Worm (Caenorhabditis elegans) whole organism, young adult: ENCODE data around the gene gst-39.

Experiments
- B0035.1 ChIP-seq: sonication (generic microtip); optimal IDR thresholded peaks from 2 replicates; lab custom pipeline; 2016; ENCODE audit warnings: missing genetic modification characterization, mild to moderate bottlenecking, missing compliant biosample characterization, missing genotype, missing genetic modification reagents
- B0261.1 ChIP-seq: sonication (generic microtip); optimal IDR thresholded peaks from 2 replicates; lab custom pipeline; 2016; ENCODE audit warnings: mild to moderate bottlenecking, missing genetic modification characterization, moderate library complexity, missing compliant biosample characterization
- C06A6.2 ChIP-seq: fragments of 200-800 bp; sonication (Bioruptor generic); conservative IDR thresholded peaks from 2 replicates; pipeline ENCODE4 v1.3.6; 2022; ENCODE audit warnings: missing genetic modification characterization, missing compliant biosample characterization
- C17E4.6 ChIP-seq: fragments of 200-800 bp; sonication (Bioruptor generic); IDR thresholded peaks from 2 replicates; pipeline ENCODE4 v1.3.6; 2022; ENCODE audit warnings: missing genetic modification reagents, missing genetic modification characterization, missing compliant biosample characterization
- F10E7.11 ChIP-seq: sonication (generic microtip); optimal IDR thresholded peaks from 2 replicates; lab custom pipeline; 2017; ENCODE audit warnings: mild to moderate bottlenecking, missing genetic modification characterization, moderate library complexity, missing compliant biosample characterization
- F23B12.7 ChIP-seq: sonication (generic microtip); optimal IDR thresholded peaks from 2 replicates; lab custom pipeline; 2017; ENCODE audit warnings: missing genetic modification characterization, mild to moderate bottlenecking, missing compliant biosample characterization, antibody characterized with exemption, moderate library complexity; ENCODE audit not compliant: insufficient read depth
- F33H1.4 ChIP-seq: fragments of 200-800 bp; sonication (Bioruptor generic); IDR thresholded peaks from 2 replicates; pipeline ENCODE4 v1.3.6; 2022; ENCODE audit warnings: missing genetic modification reagents, missing genetic modification characterization, missing compliant biosample characterization
- F39B2.1 ChIP-seq: fragments of 200-800 bp; sonication (Bioruptor generic); IDR thresholded peaks from 2 replicates; pipeline ENCODE4 v1.3.6; 2022; ENCODE audit warnings: missing genetic modification reagents, missing genetic modification characterization, missing compliant biosample characterization
- F52B5.7 ChIP-seq: sonication (generic microtip); optimal IDR thresholded peaks from 2 replicates; lab custom pipeline; 2016; ENCODE audit warnings: mild to moderate bottlenecking, missing genetic modification characterization, missing compliant biosample characterization
- K11D2.4 ChIP-seq: fragments of 200-800 bp; sonication (Bioruptor generic); IDR thresholded peaks from 2 replicates; pipeline ENCODE4 v1.3.6; 2022; ENCODE audit warnings: missing genetic modification reagents, missing genetic modification characterization, missing compliant biosample characterization
- K12H6.12 ChIP-seq: fragments of 200-800 bp; sonication (Bioruptor generic); optimal IDR thresholded peaks from 2 replicates; lab custom pipeline; 2018; ENCODE audit warnings: mild to moderate bottlenecking, missing genetic modification characterization, missing compliant biosample characterization
- T26A5.8 ChIP-seq: sonication (generic microtip); optimal IDR thresholded peaks from 2 replicates; lab custom pipeline; 2016; ENCODE audit warnings: missing genetic modification characterization, missing compliant biosample characterization
- Y56A3A.18 ChIP-seq: fragments of 200-800 bp; sonication (Bioruptor generic); IDR thresholded peaks from 2 replicates; pipeline ENCODE4 v1.3.6; 2022; ENCODE audit warnings: missing genetic modification reagents, missing genetic modification characterization, missing compliant biosample characterization
- Y79H2A.3 ChIP-seq: fragments of 200-800 bp; sonication (Bioruptor generic); conservative IDR thresholded peaks from 2 replicates; pipeline ENCODE4 v1.3.6; 2022; ENCODE audit warnings: missing genetic modification reagents, missing genetic modification characterization, missing compliant biosample characterization
- akir-1 ChIP-seq: fragments of 200-800 bp; sonication (Bioruptor generic); optimal IDR thresholded peaks from 2 replicates; lab custom pipeline; 2018; ENCODE audit warnings: mild to moderate bottlenecking, missing genetic modification characterization, moderate library complexity, missing compliant biosample characterization
- ama-1 ChIP-seq, 3 experiments: fragments of 150-350 bp in 1 of 3; sonication (generic microtip) in 2 of 3; optimal IDR thresholded peaks; 2 replicates each; lab custom pipeline; 2014 to 2018; ENCODE audit warnings: missing biosample characterization in 2 of 3, missing genetic modification characterization in 2 of 3, missing genetic modification reagents in 2 of 3
- aptf-2 ChIP-seq: fragments of 200-800 bp; sonication (Bioruptor generic); conservative IDR thresholded peaks from 2 replicates; pipeline ENCODE4 v1.3.6; 2022; ENCODE audit warnings: missing genetic modification reagents, missing genetic modification characterization, missing compliant biosample characterization
- atf-7 ChIP-seq: sonication (generic microtip); optimal IDR thresholded peaks from 2 replicates; lab custom pipeline; 2017; ENCODE audit warnings: mild to moderate bottlenecking, missing genetic modification characterization, missing compliant biosample characterization
- attf-5 ChIP-seq: fragments of 200-800 bp; sonication (Bioruptor generic); optimal IDR thresholded peaks from 2 replicates; lab custom pipeline; 2018; ENCODE audit warnings: mild to moderate bottlenecking, missing genetic modification characterization, missing compliant biosample characterization
- attf-6 ChIP-seq: fragments of 200-800 bp; sonication (Bioruptor generic); IDR thresholded peaks from 2 replicates; pipeline ENCODE4 v1.3.6; 2022; ENCODE audit warnings: missing genetic modification reagents, missing genetic modification characterization, missing compliant biosample characterization
- ccch-3 ChIP-seq: fragments of 200-800 bp; sonication (Bioruptor generic); optimal IDR thresholded peaks from 2 replicates; lab custom pipeline; 2018; ENCODE audit warnings: mild to moderate bottlenecking, missing genetic modification characterization, missing compliant biosample characterization
- cebp-1 ChIP-seq, 2 experiments: fragments of 200-800 bp in 1 of 2; sonication (Bioruptor generic) in 1 of 2; sonication (generic microtip) in 1 of 2; IDR thresholded peaks in 1 of 2; optimal IDR thresholded peaks in 1 of 2; 2 replicates each; pipeline versions ENCODE4 v1.3.6 to Lab custom; 2017 to 2022; ENCODE audit warnings: missing compliant biosample characterization in 2 of 2, missing genetic modification characterization in 2 of 2, mild to moderate bottlenecking in 1 of 2, missing genetic modification reagents in 1 of 2, moderate library complexity in 1 of 2
- ceh-100 ChIP-seq: fragments of 200-800 bp; sonication (Bioruptor generic); IDR thresholded peaks from 2 replicates; pipeline ENCODE4 v1.3.6; 2022; ENCODE audit warnings: missing genetic modification reagents, missing genetic modification characterization, missing compliant biosample characterization
- ceh-40 ChIP-seq: fragments of 200-800 bp; sonication (Bioruptor generic); IDR thresholded peaks from 2 replicates; pipeline ENCODE4 v1.3.6; 2022; ENCODE audit warnings: missing genetic modification characterization, missing compliant biosample characterization
- chd-7 ChIP-seq: sonication (generic microtip); optimal IDR thresholded peaks from 2 replicates; lab custom pipeline; 2016; ENCODE audit warnings: mild to moderate bottlenecking, missing genetic modification characterization, moderate library complexity, missing compliant biosample characterization
- die-1 ChIP-seq: sonication (generic microtip); optimal IDR thresholded peaks from 2 replicates; lab custom pipeline; 2016; ENCODE audit warnings: missing genotype, mild to moderate bottlenecking, missing genetic modification characterization, missing compliant biosample characterization
- dox-1 ChIP-seq: fragments of 200-800 bp; sonication (Bioruptor generic); IDR thresholded peaks from 2 replicates; pipeline ENCODE4 v1.3.6; 2022; ENCODE audit warnings: missing genetic modification reagents, missing genetic modification characterization, missing compliant biosample characterization
- dpl-1 ChIP-seq: fragments of 150-350 bp; optimal IDR thresholded peaks from 2 replicates; lab custom pipeline; 2014; ENCODE audit warnings: missing biosample characterization, missing genetic modification reagents, missing genetic modification characterization
- efl-1 ChIP-seq: fragments of 150-350 bp; optimal IDR thresholded peaks from 2 replicates; lab custom pipeline; 2014; ENCODE audit warnings: missing biosample characterization, missing genetic modification reagents, missing genetic modification characterization
- egrh-3 ChIP-seq: fragments of 200-800 bp; sonication (Bioruptor generic); IDR thresholded peaks from 2 replicates; pipeline ENCODE4 v1.3.6; 2022; ENCODE audit warnings: missing genetic modification reagents, missing genetic modification characterization, missing compliant biosample characterization
- ets-4 ChIP-seq: fragments of 200-800 bp; sonication (Bioruptor generic); optimal IDR thresholded peaks from 2 replicates; lab custom pipeline; 2018; ENCODE audit warnings: mild to moderate bottlenecking, missing genetic modification characterization, missing compliant biosample characterization
- him-1 ChIP-seq: sonication (generic microtip); optimal IDR thresholded peaks from 2 replicates; lab custom pipeline; 2016; ENCODE audit warnings: missing genotype, missing genetic modification reagents, missing genetic modification characterization, missing compliant biosample characterization
- lin-35 ChIP-seq, 3 experiments: fragments of 150-350 bp in 2 of 3; sonication (generic microtip) in 1 of 3; optimal IDR thresholded peaks; 2 replicates each; lab custom pipeline; 2014 to 2018; ENCODE audit warnings: missing biosample characterization in 3 of 3, missing genetic modification characterization in 3 of 3, missing genetic modification reagents in 3 of 3
- lin-40 ChIP-seq: sonication (generic microtip); optimal IDR thresholded peaks from 2 replicates; lab custom pipeline; 2016; ENCODE audit warnings: missing genetic modification characterization, mild to moderate bottlenecking, missing compliant biosample characterization, missing genotype, missing genetic modification reagents
- madf-6 ChIP-seq: fragments of 200-800 bp; sonication (Bioruptor generic); IDR thresholded peaks from 2 replicates; pipeline ENCODE4 v1.3.6; 2022; ENCODE audit warnings: missing genetic modification reagents, missing genetic modification characterization, missing compliant biosample characterization
- mel-28 ChIP-seq: sonication (generic microtip); optimal IDR thresholded peaks from 2 replicates; lab custom pipeline; 2016; ENCODE audit warnings: borderline replicate concordance, mild to moderate bottlenecking, missing genetic modification characterization, missing compliant biosample characterization
- nhr-179 ChIP-seq: sonication (generic microtip); optimal IDR thresholded peaks from 2 replicates; lab custom pipeline; 2016; ENCODE audit warnings: mild to moderate bottlenecking, missing genetic modification characterization, missing compliant biosample characterization
- nhr-27 ChIP-seq: fragments of 200-800 bp; sonication (Bioruptor generic); optimal IDR thresholded peaks from 2 replicates; lab custom pipeline; 2018; ENCODE audit warnings: mild to moderate bottlenecking, missing genetic modification characterization, moderate library complexity, missing compliant biosample characterization
- pbrm-1 ChIP-seq: fragments of 200-800 bp; sonication (Bioruptor generic); IDR thresholded peaks from 2 replicates; pipeline ENCODE4 v1.3.6; 2022; ENCODE audit warnings: missing genetic modification reagents, missing genetic modification characterization, missing compliant biosample characterization
- repo-1 ChIP-seq: sonication (generic microtip); optimal IDR thresholded peaks from 2 replicates; lab custom pipeline; 2017; ENCODE audit warnings: mild to moderate bottlenecking, missing genetic modification characterization, missing compliant biosample characterization
- rpc-1 ChIP-seq, 2 experiments: fragments of 150-350 bp in 1 of 2; sonication (generic microtip) in 1 of 2; optimal IDR thresholded peaks; 2 replicates each; lab custom pipeline; 2014 to 2018; ENCODE audit warnings: missing biosample characterization in 1 of 2, missing genetic modification characterization in 1 of 2, missing genetic modification reagents in 1 of 2, missing genotype in 1 of 2
- snpc-1.3 ChIP-seq: sonication (generic microtip); optimal IDR thresholded peaks from 2 replicates; lab custom pipeline; 2017; ENCODE audit warnings: missing genetic modification characterization, mild to moderate bottlenecking, missing compliant biosample characterization, antibody characterized with exemption, moderate library complexity, missing genotype, missing genetic modification reagents; ENCODE audit not compliant: insufficient read depth
- sptf-2 ChIP-seq: fragments of 200-800 bp; sonication (Bioruptor generic); optimal IDR thresholded peaks from 2 replicates; lab custom pipeline; 2018; ENCODE audit warnings: mild to moderate bottlenecking, missing genetic modification characterization, missing compliant biosample characterization
- tlf-1 ChIP-seq: fragments of 200-800 bp; sonication (Bioruptor generic); optimal IDR thresholded peaks from 2 replicates; lab custom pipeline; 2018; ENCODE audit warnings: mild to moderate bottlenecking, missing genetic modification characterization, missing compliant biosample characterization
- unc-130 ChIP-seq: sonication (generic microtip); optimal IDR thresholded peaks from 2 replicates; lab custom pipeline; 2016; ENCODE audit warnings: missing genetic modification reagents, missing genetic modification characterization, missing compliant biosample characterization
- xnd-1 ChIP-seq: sonication (generic microtip); optimal IDR thresholded peaks from 2 replicates; lab custom pipeline; 2016; ENCODE audit warnings: missing genotype, missing genetic modification reagents, missing genetic modification characterization, missing compliant biosample characterization
- ztf-18 ChIP-seq: sonication (generic microtip); optimal IDR thresholded peaks from 2 replicates; lab custom pipeline; 2016; ENCODE audit warnings: missing genotype, mild to moderate bottlenecking, missing genetic modification characterization, missing compliant biosample characterization
- ztf-3 ChIP-seq: fragments of 200-800 bp; sonication (Bioruptor generic); optimal IDR thresholded peaks from 2 replicates; lab custom pipeline; 2018; ENCODE audit warnings: mild to moderate bottlenecking, missing genetic modification characterization, missing compliant biosample characterization

gst-39 gene

DNA sequence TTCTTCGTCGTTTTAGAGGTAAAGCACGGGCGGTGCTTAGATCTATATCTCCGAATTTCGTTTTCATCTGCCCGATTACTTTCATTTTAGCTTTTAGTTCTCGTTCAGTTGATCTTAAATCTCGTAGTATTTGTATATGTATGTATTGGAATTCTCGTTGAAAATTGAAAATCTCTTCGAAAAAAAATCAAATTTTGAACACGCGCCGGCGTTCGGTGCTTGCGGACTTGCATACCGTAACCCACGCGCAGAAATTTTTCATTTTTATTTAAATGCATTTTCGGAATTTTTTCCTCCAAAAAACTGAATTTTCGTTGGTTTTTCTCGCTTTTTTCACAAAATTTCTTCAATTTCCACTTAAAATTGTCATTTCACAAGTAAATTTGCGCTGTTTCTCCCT is 36.4 kb upstream of the gst-39 start:
- no peak for TF ChIP-seq attf-5 (GFP tag; lab: Kevin White, UChicago)
- TF ChIP-seq xnd-1 = no peak
- TF ChIP-seq C06A6.2 = no peak
- TF ChIP-seq atf-7 (tag; lab: Kevin White, UChicago) = no peak
- no peak for TF ChIP-seq rpc-1 (optimal IDR thresholded peaks at IDR 0.05; lab: Kevin White, UChicago)
- TF ChIP-seq rpc-1 (tag; optimal IDR thresholded peaks at IDR 0.05; lab: Kevin White, UChicago) = no peak
- TF ChIP-seq B0261.1 (tag; lab: Kevin White, UChicago) = no peak
- TF ChIP-seq akir-1 (GFP tag; lab: Kevin White, UChicago) = no peak
- no peak for TF ChIP-seq mel-28 (tag; lab: Kevin White, UChicago)
- TF ChIP-seq lin-40 (tag; lab: Kevin White, UChicago) = no peak
- no peak for TF ChIP-seq sptf-2
- no peak for TF ChIP-seq F39B2.1
- TF ChIP-seq aptf-2 (GFP tag; lab: Robert Waterston, UW) = no peak
- TF ChIP-seq snpc-1.3 (tag; lab: Kevin White, UChicago) = no peak
- no peak for TF ChIP-seq Y79H2A.3 (GFP tag; lab: Robert Waterston, UW)
- TF ChIP-seq him-1 (tag; lab: Kevin White, UChicago) = no peak
- no peak for TF ChIP-seq unc-130
- TF ChIP-seq efl-1 = peak; percentile 65
- TF ChIP-seq ama-1 (optimal IDR thresholded peaks at IDR 0.05; lab: Kevin White, UChicago) = no peak
- no peak for TF ChIP-seq ama-1 (GFP tag; optimal IDR thresholded peaks at IDR 0.05; lab: Kevin White, UChicago)
- TF ChIP-seq K12H6.12 = no peak
- no peak for TF ChIP-seq die-1
- TF ChIP-seq attf-6 = no peak
- TF ChIP-seq Y56A3A.18 = no peak
- no peak for TF ChIP-seq cebp-1 (GFP tag; IDR thresholded peaks at IDR 0.05; lab: Robert Waterston, UW)
- peak; percentile 0 for TF ChIP-seq cebp-1 (tag; optimal IDR thresholded peaks at IDR 0.05; lab: Kevin White, UChicago)
- TF ChIP-seq C17E4.6 (GFP tag; lab: Robert Waterston, UW) = no peak
- no peak for TF ChIP-seq nhr-27 (tag; lab: Kevin White, UChicago)
- TF ChIP-seq F33H1.4 (GFP tag; lab: Robert Waterston, UW) = 0 out of 2 replicates have a peak, but pooled peaks have one; percentile 28
- peak; percentile 40; the same call in 1 of the 2 replicates for TF ChIP-seq madf-6
- peak in 1 of 3 experiments; percentile 46 for TF ChIP-seq lin-35 (GFP tag; optimal IDR thresholded peaks at IDR 0.05; lab: Kevin White, UChicago)
- TF ChIP-seq T26A5.8 (tag; lab: Kevin White, UChicago) = no peak
- no peak for TF ChIP-seq K11D2.4 (GFP tag; lab: Robert Waterston, UW)
- no peak for TF ChIP-seq ceh-100 (GFP tag; lab: Robert Waterston, UW)
- TF ChIP-seq egrh-3 (GFP tag; lab: Robert Waterston, UW) = no peak
- no peak for TF ChIP-seq ets-4 (GFP tag; lab: Kevin White, UChicago)
- TF ChIP-seq chd-7 (tag; lab: Kevin White, UChicago) = no peak
- no peak for TF ChIP-seq B0035.1 (tag; lab: Kevin White, UChicago)
- no peak for TF ChIP-seq ceh-40
- TF ChIP-seq ztf-18 = no peak
- TF ChIP-seq ztf-3 = no peak
- no peak for TF ChIP-seq tlf-1 (GFP tag; lab: Kevin White, UChicago)
- TF ChIP-seq dox-1 (GFP tag; lab: Robert Waterston, UW) = no peak
- peak; percentile 20 for TF ChIP-seq dpl-1 (GFP tag; lab: Kevin White, UChicago)
- no peak for TF ChIP-seq repo-1 (tag; lab: Kevin White, UChicago)
- peak; percentile 19 for TF ChIP-seq F23B12.7 (tag; lab: Kevin White, UChicago)
- no peak for TF ChIP-seq pbrm-1
- no peak for TF ChIP-seq F10E7.11 (tag; lab: Kevin White, UChicago)
- TF ChIP-seq F52B5.7 (tag; lab: Kevin White, UChicago) = no peak
- TF ChIP-seq ccch-3 (GFP tag; lab: Kevin White, UChicago) = no peak
- no peak for TF ChIP-seq nhr-179
